Fruit fly (Drosophila melanogaster) whole organism, embryonic: Measurements from ENCODE around the gene CG3294.

Source experiments
- ATbp ChIP-seq: fragments of 200-800 bp; sonication (Bioruptor generic); optimal IDR thresholded peaks from 2 replicates; lab custom pipeline; 2017; ENCODE audit warnings: missing biosample characterization, mild to moderate bottlenecking, missing genetic modification characterization, missing genetic modification reagents
- Atf3 ChIP-seq: fragments of 200-800 bp; sonication (Bioruptor generic); optimal IDR thresholded peaks from 3 replicates; lab custom pipeline; 2016; ENCODE audit warnings: missing biosample characterization, missing genetic modification characterization
- B-H2 ChIP-seq: fragments of 200-800 bp; sonication (Bioruptor generic); optimal IDR thresholded peaks from 2 replicates; lab custom pipeline; 2018; ENCODE audit warnings: missing biosample characterization, mild to moderate bottlenecking, missing genetic modification characterization
- CG10366 ChIP-seq: fragments of 200-800 bp; sonication (Bioruptor generic); IDR thresholded peaks from 2 replicates; pipeline ENCODE4 v1.3.6; 2022; ENCODE audit warnings: missing biosample characterization, missing genetic modification characterization
- CG10543 ChIP-seq: fragments of 200-800 bp; sonication (Bioruptor generic); optimal IDR thresholded peaks from 3 replicates; lab custom pipeline; 2017; ENCODE audit warnings: missing biosample characterization, mild to moderate bottlenecking, missing genetic modification characterization, moderate library complexity
- CG11723 ChIP-seq: fragments of 200-800 bp; sonication (Bioruptor generic); optimal IDR thresholded peaks from 2 replicates; lab custom pipeline; 2017; ENCODE audit warnings: missing biosample characterization, mild to moderate bottlenecking, missing genetic modification characterization
- CG12391 ChIP-seq: fragments of 200-800 bp; sonication (Bioruptor generic); optimal IDR thresholded peaks from 3 replicates; lab custom pipeline; 2018; ENCODE audit warnings: missing biosample characterization, mild to moderate bottlenecking, missing genetic modification characterization, moderate library complexity
- CG14014 ChIP-seq: fragments of 200-800 bp; sonication (Bioruptor generic); IDR thresholded peaks from 2 replicates; pipeline ENCODE4 v1.3.6; 2022; ENCODE audit warnings: missing biosample characterization, missing genetic modification characterization
- CG15479 ChIP-seq: fragments of 200-800 bp; sonication (Bioruptor generic); optimal IDR thresholded peaks from 3 replicates; lab custom pipeline; 2019; ENCODE audit warnings: missing biosample characterization, mild to moderate bottlenecking, missing genetic modification characterization, moderate library complexity
- CG1647 ChIP-seq: fragments of 200-800 bp; sonication (Bioruptor generic); optimal IDR thresholded peaks from 3 replicates; lab custom pipeline; 2016; ENCODE audit warnings: missing biosample characterization, missing genetic modification characterization
- CG17328 ChIP-seq: fragments of 200-800 bp; sonication (Bioruptor generic); IDR thresholded peaks from 2 replicates; pipeline ENCODE4 v1.3.6; 2022; ENCODE audit warnings: missing biosample characterization, missing genetic modification characterization
- CG17829 ChIP-seq: fragments of 200-800 bp; optimal IDR thresholded peaks from 2 replicates; lab custom pipeline; 2019; ENCODE audit warnings: missing biosample characterization, mild to moderate bottlenecking, missing genetic modification characterization, moderate library complexity
- CG18262 ChIP-seq: fragments of 200-800 bp; optimal IDR thresholded peaks from 3 replicates; lab custom pipeline; 2019; ENCODE audit warnings: missing biosample characterization, mild to moderate bottlenecking, missing genetic modification characterization, moderate library complexity
- CG30020 ChIP-seq: fragments of 200-800 bp; optimal IDR thresholded peaks from 2 replicates; lab custom pipeline; 2019; ENCODE audit warnings: missing biosample characterization, mild to moderate bottlenecking, missing genetic modification characterization, moderate library complexity
- CG31224 ChIP-seq: fragments of 200-800 bp; sonication (Bioruptor generic); IDR thresholded peaks from 2 replicates; pipeline ENCODE4 v1.3.6; 2022; ENCODE audit warnings: missing biosample characterization, missing genetic modification characterization
- CG31388 ChIP-seq: fragments of 200-800 bp; sonication (Bioruptor generic); optimal IDR thresholded peaks from 2 replicates; lab custom pipeline; 2016; ENCODE audit warnings: missing biosample characterization, missing genetic modification characterization
- CG3407 ChIP-seq: fragments of 200-800 bp; sonication (Bioruptor generic); optimal IDR thresholded peaks from 2 replicates; lab custom pipeline; 2018; ENCODE audit warnings: missing biosample characterization, mild to moderate bottlenecking, missing genetic modification characterization
- CG34224 ChIP-seq: fragments of 200-800 bp; sonication (Bioruptor generic); IDR thresholded peaks from 3 replicates; pipeline ENCODE4 v1.3.6; 2022; ENCODE audit warnings: missing biosample characterization, missing genetic modification characterization; ENCODE audit not compliant: partially characterized antibody
- CG4730 ChIP-seq: fragments of 200-800 bp; sonication (Bioruptor generic); IDR thresholded peaks from 2 replicates; pipeline ENCODE4 v1.3.6; 2022; ENCODE audit warnings: missing biosample characterization, missing genetic modification characterization
- CG7372 ChIP-seq: fragments of 200-800 bp; sonication (Bioruptor generic); IDR thresholded peaks from 2 replicates; pipeline ENCODE4 v1.3.6; 2022; ENCODE audit warnings: missing biosample characterization, missing genetic modification characterization
- CG7745 ChIP-seq: fragments of 200-800 bp; sonication (Bioruptor generic); optimal IDR thresholded peaks from 2 replicates; lab custom pipeline; 2018; ENCODE audit warnings: missing biosample characterization, mild to moderate bottlenecking, missing genetic modification characterization, moderate library complexity
- CG7928 ChIP-seq: fragments of 200-800 bp; sonication (Bioruptor generic); optimal IDR thresholded peaks from 2 replicates; lab custom pipeline; 2017; ENCODE audit warnings: missing biosample characterization, mild to moderate bottlenecking, missing genetic modification characterization
- CG9215 ChIP-seq: fragments of 200-800 bp; sonication (Bioruptor generic); IDR thresholded peaks from 2 replicates; pipeline ENCODE4 v1.3.6; 2022; ENCODE audit warnings: missing biosample characterization, missing genetic modification characterization
- CG9437 ChIP-seq: fragments of 200-800 bp; sonication (Bioruptor generic); optimal IDR thresholded peaks from 2 replicates; lab custom pipeline; 2018; ENCODE audit warnings: missing biosample characterization, mild to moderate bottlenecking, missing genetic modification characterization
- CG9932 ChIP-seq: fragments of 200-800 bp; sonication (Bioruptor generic); IDR thresholded peaks from 2 replicates; pipeline ENCODE4 v1.3.6; 2022; ENCODE audit warnings: missing biosample characterization, missing genetic modification characterization
- CTCF ChIP-seq: fragments of 200-800 bp; sonication (Bioruptor generic); optimal IDR thresholded peaks from 2 replicates; lab custom pipeline; 2017; ENCODE audit warnings: missing biosample characterization, mild to moderate bottlenecking, missing genetic modification characterization, moderate library complexity
- CoRest ChIP-seq: fragments of 200-800 bp; sonication (Bioruptor generic); optimal IDR thresholded peaks from 3 replicates; lab custom pipeline; 2018; ENCODE audit warnings: missing biosample characterization, mild to moderate bottlenecking, missing genetic modification characterization, moderate library complexity
- Drgx ChIP-seq: fragments of 200-800 bp; sonication (Bioruptor generic); IDR thresholded peaks from 2 replicates; pipeline ENCODE4 v1.3.6; 2022; ENCODE audit warnings: missing biosample characterization, missing genetic modification characterization
- Eip74EF ChIP-seq, 2 experiments: fragments of 200-800 bp in 1 of 2; fragments of >200 bp in 1 of 2; sonication (Bioruptor generic) in 1 of 2; optimal IDR thresholded peaks; 2 replicates each; lab custom pipeline; 2017 to 2019; ENCODE audit warnings: missing biosample characterization in 2 of 2, missing genetic modification characterization in 2 of 2, mild to moderate bottlenecking in 1 of 2, moderate library complexity in 1 of 2
- Gug ChIP-seq: fragments of 200-800 bp; sonication (Bioruptor generic); IDR thresholded peaks from 4 replicates; pipeline ENCODE4 v1.3.6; 2022; ENCODE audit warnings: missing biosample characterization, missing genetic modification characterization
- HmgZ ChIP-seq: fragments of 200-800 bp; sonication (Bioruptor generic); optimal IDR thresholded peaks from 2 replicates; lab custom pipeline; 2018; ENCODE audit warnings: missing biosample characterization, mild to moderate bottlenecking, missing genetic modification characterization
- Hsf ChIP-seq: fragments of 200-800 bp; sonication (Bioruptor generic); optimal IDR thresholded peaks from 3 replicates; lab custom pipeline; 2016; ENCODE audit warnings: missing biosample characterization, missing genetic modification characterization
- Kr ChIP-seq: fragments of 200-800 bp; sonication (Bioruptor generic); optimal IDR thresholded peaks from 2 replicates; lab custom pipeline; 2017; ENCODE audit warnings: missing biosample characterization, mild to moderate bottlenecking, missing genetic modification characterization
- NK7.1 ChIP-seq: fragments of 200-800 bp; sonication (Bioruptor generic); optimal IDR thresholded peaks from 3 replicates; lab custom pipeline; 2016; ENCODE audit warnings: missing biosample characterization, missing genetic modification characterization
- PHDP ChIP-seq: fragments of 200-800 bp; sonication (Bioruptor generic); optimal IDR thresholded peaks from 3 replicates; lab custom pipeline; 2018; ENCODE audit warnings: missing biosample characterization, mild to moderate bottlenecking, missing genetic modification characterization, moderate library complexity
- Trl ChIP-seq, 3 experiments: fragments of >200 bp in 2 of 3; fragments of 200-800 bp in 1 of 3; sonication (Bioruptor generic) in 1 of 3; optimal IDR thresholded peaks; 2 replicates in 1 of 3; 3 replicates in 2 of 3; lab custom pipeline; 2016 to 2017; ENCODE audit warnings: missing biosample characterization in 1 of 3, missing genetic modification characterization in 1 of 3
- az2 ChIP-seq: fragments of 200-800 bp; sonication (Bioruptor generic); optimal IDR thresholded peaks from 3 replicates; lab custom pipeline; 2016; ENCODE audit warnings: missing biosample characterization, missing genetic modification characterization
- chif ChIP-seq, 2 experiments: fragments of 200-800 bp; sonication (Bioruptor generic); optimal IDR thresholded peaks; 3 replicates each; lab custom pipeline; 2016; ENCODE audit warnings: missing biosample characterization in 2 of 2, missing genetic modification characterization in 2 of 2
- crc ChIP-seq: fragments of 200-800 bp; sonication (Bioruptor generic); optimal IDR thresholded peaks from 2 replicates; lab custom pipeline; 2016; ENCODE audit warnings: missing biosample characterization, missing genetic modification characterization
- jumu ChIP-seq: fragments of 200-800 bp; sonication (Bioruptor generic); optimal IDR thresholded peaks from 3 replicates; lab custom pipeline; 2016; ENCODE audit warnings: missing biosample characterization, missing genetic modification characterization
- maf-S ChIP-seq: fragments of 200-800 bp; sonication (Bioruptor generic); optimal IDR thresholded peaks from 2 replicates; lab custom pipeline; 2016; ENCODE audit warnings: missing biosample characterization, missing genetic modification characterization
- nmo ChIP-seq: fragments of 200-800 bp; sonication (Bioruptor generic); optimal IDR thresholded peaks from 2 replicates; lab custom pipeline; 2018; ENCODE audit warnings: missing biosample characterization, mild to moderate bottlenecking, missing genetic modification characterization, moderate library complexity
- pb ChIP-seq: fragments of 200-800 bp; sonication (Bioruptor generic); optimal IDR thresholded peaks from 3 replicates; lab custom pipeline; 2016; ENCODE audit warnings: missing biosample characterization, missing genetic modification characterization
- pita ChIP-seq: fragments of 200-800 bp; sonication (Bioruptor generic); optimal IDR thresholded peaks from 2 replicates; lab custom pipeline; 2017; ENCODE audit warnings: missing biosample characterization, mild to moderate bottlenecking, missing genetic modification characterization
- pros ChIP-seq: fragments of 200-800 bp; sonication (Bioruptor generic); optimal IDR thresholded peaks from 3 replicates; lab custom pipeline; 2019; ENCODE audit warnings: missing biosample characterization, mild to moderate bottlenecking, missing genetic modification characterization, moderate library complexity
- row ChIP-seq: fragments of 200-800 bp; sonication (Bioruptor generic); IDR thresholded peaks from 3 replicates; pipeline ENCODE4 v1.3.6; 2022; ENCODE audit warnings: missing biosample characterization, missing genetic modification characterization
- scrt ChIP-seq: fragments of 200-800 bp; sonication (Bioruptor generic); optimal IDR thresholded peaks from 2 replicates; lab custom pipeline; 2018; ENCODE audit warnings: missing biosample characterization, mild to moderate bottlenecking, missing genetic modification characterization, moderate library complexity
- seq ChIP-seq: fragments of 200-800 bp; sonication (Bioruptor generic); IDR thresholded peaks from 2 replicates; pipeline ENCODE4 v1.3.6; 2022; ENCODE audit warnings: missing biosample characterization, missing genetic modification characterization
- sr ChIP-seq: fragments of 200-800 bp; sonication (Bioruptor generic); IDR thresholded peaks from 3 replicates; pipeline ENCODE4 v1.3.6; 2022; ENCODE audit warnings: missing biosample characterization, missing genetic modification characterization
- ssp ChIP-seq: fragments of 200-800 bp; sonication (Bioruptor generic); IDR thresholded peaks from 2 replicates; pipeline ENCODE4 v1.3.6; 2022; ENCODE audit warnings: missing biosample characterization, missing genetic modification characterization
- twi ChIP-seq: fragments of 200-800 bp; optimal IDR thresholded peaks from 2 replicates; lab custom pipeline; 2019; ENCODE audit warnings: missing biosample characterization, mild to moderate bottlenecking, missing genetic modification characterization, moderate library complexity

The CG3294 gene

DNA sequence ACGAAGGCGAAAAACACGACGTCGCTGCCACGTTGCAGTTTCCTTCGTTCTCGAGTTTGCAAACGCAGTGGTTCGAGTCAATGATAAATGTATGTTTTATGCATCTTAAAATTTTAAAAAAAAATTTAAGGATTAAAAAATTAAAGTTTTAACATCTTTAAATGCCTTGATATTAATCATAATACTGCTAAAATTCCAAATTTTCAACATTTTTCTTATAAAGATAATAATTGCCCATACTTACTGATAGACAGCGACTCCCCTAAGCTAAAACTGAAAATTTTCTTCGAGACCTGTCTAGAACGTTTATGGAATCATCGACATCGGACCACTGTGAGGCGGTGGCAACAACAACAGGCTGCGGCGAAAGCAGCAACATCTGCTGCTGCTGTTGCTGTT is 27.0 kb downstream of the CG3294 start (continued):
- TF ChIP-seq HmgZ (tag; lab: Kevin White, UChicago), result no peak
- TF ChIP-seq jumu (GFP tag; lab: Kevin White, UChicago), result no peak
- TF ChIP-seq CG10366 (GFP tag; lab: Robert Waterston, UW), result peak; percentile 39
- peak; percentile 5 for TF ChIP-seq pita (GFP tag; lab: Kevin White, UChicago)
- peak; percentile 45 for TF ChIP-seq twi (tag; lab: Kevin White, UChicago)
- TF ChIP-seq CG31388, result peak; percentile 29
- TF ChIP-seq NK7.1 (GFP tag; lab: Kevin White, UChicago), result no peak
- peak; percentile 59 for TF ChIP-seq row (GFP tag; lab: Robert Waterston, UW)
- peak; percentile 67 for TF ChIP-seq scrt
- TF ChIP-seq CG15479 (GFP tag; lab: Kevin White, UChicago), result peak; percentile 34
- peak; percentile 75 for TF ChIP-seq PHDP
- no peak for TF ChIP-seq Trl (optimal IDR thresholded peaks at IDR 0.05; lab: Kevin White, UChicago)
- peak; percentile 50 for TF ChIP-seq Trl (GFP tag; optimal IDR thresholded peaks at IDR 0.05; lab: Kevin White, UChicago)
- TF ChIP-seq az2 (GFP tag; lab: Kevin White, UChicago), result peak; percentile 44
- peak; percentile 19 for TF ChIP-seq maf-S (GFP tag; lab: Kevin White, UChicago)
- TF ChIP-seq CG1647, result peak; percentile 44
- TF ChIP-seq nmo (GFP tag; lab: Kevin White, UChicago), result peak; percentile 67
- no peak for TF ChIP-seq pros (GFP tag; lab: Kevin White, UChicago)
- TF ChIP-seq CG11723, result peak; percentile 15
- peak; percentile 46 for TF ChIP-seq ATbp (GFP tag; lab: Kevin White, UChicago)
- TF ChIP-seq seq (GFP tag; lab: Robert Waterston, UW), result peak; percentile 64
- TF ChIP-seq CG17829, result peak; percentile 6
- no peak for TF ChIP-seq sr
- TF ChIP-seq Hsf, result peak; percentile 44
- TF ChIP-seq CG18262 (tag; lab: Kevin White, UChicago), result peak; percentile 83
- TF ChIP-seq Atf3 (GFP tag; lab: Kevin White, UChicago), result no peak
- peak; percentile 34 for TF ChIP-seq B-H2 (GFP tag; lab: Kevin White, UChicago)
- TF ChIP-seq ssp (GFP tag; lab: Robert Waterston, UW), result no peak; the same call in 1 of the 2 replicates
- peak; percentile 3 for TF ChIP-seq CTCF
- TF ChIP-seq CG30020, result peak; percentile 30
- TF ChIP-seq CG14014 (GFP tag; lab: Robert Waterston, UW), result peak; percentile 70
- TF ChIP-seq CG7745 (tag; lab: Kevin White, UChicago), result no peak
- peak; percentile 75 for TF ChIP-seq CG7372 (GFP tag; lab: Robert Waterston, UW)
- peak; percentile 36 for TF ChIP-seq CG12391 (tag; lab: Kevin White, UChicago)
- peak; percentile 50; the same call in 1 of the 2 replicates for TF ChIP-seq CG31224 (GFP tag; lab: Robert Waterston, UW)
- TF ChIP-seq CG9437, result peak; percentile 34
- TF ChIP-seq Drgx (GFP tag; lab: Robert Waterston, UW), result peak; percentile 70
- TF ChIP-seq Kr (GFP tag; lab: Kevin White, UChicago), result no peak
- TF ChIP-seq CG3407 (GFP tag; lab: Kevin White, UChicago), result peak; percentile 26
- TF ChIP-seq CG7928 (GFP tag; lab: Kevin White, UChicago), result peak; percentile 7
- no peak for TF ChIP-seq pb (GFP tag; lab: Kevin White, UChicago)
- peak; percentile 64 for TF ChIP-seq CG9215
- TF ChIP-seq CG4730 (GFP tag; lab: Robert Waterston, UW), result 0 out of 2 replicates have a peak, but pooled peaks have one; percentile 4
- TF ChIP-seq crc (GFP tag; lab: Kevin White, UChicago), result no peak
- peak; percentile 73 for TF ChIP-seq CG9932 (GFP tag; lab: Robert Waterston, UW)
- TF ChIP-seq Gug (GFP tag; lab: Robert Waterston, UW), result peak; percentile 53; the same call in 3 of the 4 replicates
- peak; percentile 35; the same call in 1 of the 2 replicates for TF ChIP-seq CG17328 (GFP tag; lab: Robert Waterston, UW)
- peak; percentile 19 for TF ChIP-seq CG10543 (GFP tag; lab: Kevin White, UChicago)
- TF ChIP-seq Eip74EF (GFP tag; optimal IDR thresholded peaks at IDR 0.05; lab: Kevin White, UChicago), result peak in 1 of 2 experiments; percentile 47
- no peak for TF ChIP-seq CG34224 (GFP tag; lab: Robert Waterston, UW)
- peak; percentile 78 for TF ChIP-seq CoRest (tag; lab: Kevin White, UChicago)
- peak; percentile 28 to 32 for TF ChIP-seq chif (GFP tag; optimal IDR thresholded peaks at IDR 0.05; lab: Kevin White, UChicago)
